Worm (Caenorhabditis elegans): ENCODE measurements around the gene T12G3.11.

DNA sequence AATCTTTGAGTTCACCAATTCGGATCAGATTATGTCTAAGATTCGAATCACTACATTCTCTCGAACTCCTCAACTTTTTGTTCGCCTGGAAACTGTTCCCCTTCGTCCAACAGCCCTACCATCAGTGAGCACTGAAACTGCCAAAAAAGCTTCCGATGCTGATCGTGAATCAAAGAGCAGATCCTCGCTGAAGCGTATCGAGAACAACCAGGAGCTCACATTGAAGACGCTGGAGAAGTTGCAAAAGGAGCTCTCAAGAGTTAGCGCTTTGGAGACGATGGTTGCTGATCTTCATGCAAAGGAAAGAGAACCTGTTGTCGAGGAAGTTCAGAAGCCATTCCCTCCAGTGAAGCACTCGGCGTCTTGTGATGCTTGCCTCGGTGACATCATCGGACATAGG is 5.2 kb upstream of the T12G3.11 start:
- no peak for TF ChIP-seq flt-1 (GFP tag; IDR thresholded peaks at IDR 0.05)
- TF ChIP-seq cog-1 (tag; optimal IDR thresholded peaks at IDR 0.05) = no peak
- no peak for TF ChIP-seq ref-1 (GFP tag; conservative IDR thresholded peaks at IDR 0.05)

Measured in whole organism, midembryonic.